Worm (Caenorhabditis elegans) whole organism, L3 larva: Measurements from ENCODE around the gene K04D7.6.

Experiments
- R02D3.7 ChIP-seq: fragments of 150-350 bp; optimal IDR thresholded peaks from 2 replicates; lab custom pipeline; 2014; ENCODE audit warnings: missing biosample characterization, missing genetic modification characterization
- ZK546.5 ChIP-seq: sonication (generic microtip); optimal IDR thresholded peaks from 2 replicates; lab custom pipeline; 2017; ENCODE audit warnings: missing biosample characterization, missing genetic modification characterization
- ama-1 ChIP-seq: fragments of 150-350 bp; optimal IDR thresholded peaks from 2 replicates; lab custom pipeline; 2018
- ceh-16 ChIP-seq: sonication (generic microtip); optimal IDR thresholded peaks from 2 replicates; lab custom pipeline; 2017; ENCODE audit warnings: missing biosample characterization, missing genetic modification characterization
- ceh-28 ChIP-seq: fragments of 150-350 bp; optimal IDR thresholded peaks from 2 replicates; lab custom pipeline; 2014; ENCODE audit warnings: missing biosample characterization, missing genetic modification reagents, missing genetic modification characterization
- ceh-82 ChIP-seq: fragments of 150-350 bp; optimal IDR thresholded peaks from 2 replicates; lab custom pipeline; 2014; ENCODE audit warnings: missing biosample characterization, missing genetic modification characterization
- daf-12 ChIP-seq: fragments of 150-350 bp; optimal IDR thresholded peaks from 2 replicates; lab custom pipeline; 2014; ENCODE audit warnings: missing biosample characterization, missing genetic modification reagents, missing genetic modification characterization
- egl-27 ChIP-seq: sonication (generic microtip); optimal IDR thresholded peaks from 4 replicates; lab custom pipeline; 2017; ENCODE audit warnings: missing biosample characterization, missing genetic modification reagents, missing genetic modification characterization
- egl-5 ChIP-seq: fragments of 150-350 bp; optimal IDR thresholded peaks from 2 replicates; lab custom pipeline; 2017; ENCODE audit warnings: missing biosample characterization, missing genetic modification reagents, missing genetic modification characterization, inconsistent platforms
- elt-1 ChIP-seq: fragments of 150-350 bp; optimal IDR thresholded peaks from 2 replicates; lab custom pipeline; 2014; ENCODE audit warnings: missing biosample characterization, missing genetic modification characterization
- elt-2 ChIP-seq: sonication (generic microtip); optimal IDR thresholded peaks from 2 replicates; lab custom pipeline; 2016; ENCODE audit warnings: missing genetic modification reagents, mild to moderate bottlenecking, missing genetic modification characterization, missing compliant biosample characterization
- eor-1 ChIP-seq, 2 experiments: fragments of 150-350 bp; optimal IDR thresholded peaks; 2 replicates each; lab custom pipeline; 2014 to 2018; ENCODE audit warnings: missing biosample characterization in 2 of 2, missing genetic modification characterization in 2 of 2
- fkh-10 ChIP-seq: sonication (generic microtip); optimal IDR thresholded peaks from 2 replicates; lab custom pipeline; 2017; ENCODE audit warnings: missing biosample characterization, missing genetic modification reagents, missing genetic modification characterization
- fkh-2 ChIP-seq: fragments of 150-350 bp; optimal IDR thresholded peaks from 2 replicates; lab custom pipeline; 2014; ENCODE audit warnings: missing biosample characterization, missing genetic modification reagents, missing genetic modification characterization
- fos-1 ChIP-seq: fragments of 150-350 bp; optimal IDR thresholded peaks from 2 replicates; lab custom pipeline; 2014; ENCODE audit warnings: missing biosample characterization, missing genetic modification characterization
- hmg-11 ChIP-seq: sonication (generic microtip); optimal IDR thresholded peaks from 2 replicates; lab custom pipeline; 2016; ENCODE audit warnings: missing genetic modification characterization, missing compliant biosample characterization
- jun-1 ChIP-seq: fragments of 150-350 bp; optimal IDR thresholded peaks from 2 replicates; lab custom pipeline; 2014; ENCODE audit warnings: missing biosample characterization, missing genetic modification reagents, missing genetic modification characterization
- lin-15B ChIP-seq: fragments of 150-350 bp; optimal IDR thresholded peaks from 2 replicates; lab custom pipeline; 2014; ENCODE audit warnings: missing biosample characterization, missing genetic modification characterization
- lin-39 ChIP-seq: fragments of 150-350 bp; optimal IDR thresholded peaks from 2 replicates; lab custom pipeline; 2018; ENCODE audit warnings: missing biosample characterization, missing genetic modification reagents, missing genetic modification characterization
- lsy-12 ChIP-seq: sonication (generic microtip); optimal IDR thresholded peaks from 2 replicates; lab custom pipeline; 2016; ENCODE audit warnings: mild to moderate bottlenecking, missing genetic modification characterization, missing compliant biosample characterization
- mdl-1 ChIP-seq: fragments of 150-350 bp; optimal IDR thresholded peaks from 2 replicates; lab custom pipeline; 2014; ENCODE audit warnings: missing biosample characterization, missing genetic modification characterization
- mml-1 ChIP-seq: fragments of 150-350 bp; sonication (generic microtip); optimal IDR thresholded peaks from 3 replicates; lab custom pipeline; 2014; ENCODE audit warnings: missing biosample characterization, missing genetic modification characterization
- nfya-1 ChIP-seq: sonication (generic microtip); optimal IDR thresholded peaks from 2 replicates; lab custom pipeline; 2017; ENCODE audit warnings: missing genetic modification characterization, mild to moderate bottlenecking, missing compliant biosample characterization, antibody characterized with exemption, moderate library complexity; ENCODE audit not compliant: insufficient read depth
- nhr-12 ChIP-seq: fragments of 150-350 bp; optimal IDR thresholded peaks from 2 replicates; lab custom pipeline; 2014; ENCODE audit warnings: missing biosample characterization, missing genetic modification characterization
- nhr-23 ChIP-seq: fragments of 150-350 bp; optimal IDR thresholded peaks from 2 replicates; lab custom pipeline; 2014; ENCODE audit warnings: missing biosample characterization, missing genetic modification reagents, missing genetic modification characterization
- nhr-237 ChIP-seq: fragments of 150-350 bp; optimal IDR thresholded peaks from 2 replicates; lab custom pipeline; 2014; ENCODE audit warnings: missing biosample characterization, missing genetic modification characterization
- nhr-25 ChIP-seq: sonication (generic microtip); optimal IDR thresholded peaks from 2 replicates; lab custom pipeline; 2017; ENCODE audit warnings: missing biosample characterization, missing genetic modification characterization
- nhr-28 ChIP-seq: fragments of 150-350 bp; optimal IDR thresholded peaks from 2 replicates; lab custom pipeline; 2014; ENCODE audit warnings: missing biosample characterization, missing genetic modification characterization
- nhr-43 ChIP-seq: sonication (generic microtip); optimal IDR thresholded peaks from 2 replicates; lab custom pipeline; 2016; ENCODE audit warnings: mild to moderate bottlenecking, missing genetic modification characterization, missing compliant biosample characterization; ENCODE audit not compliant: poor library complexity, severe bottlenecking
- nhr-67 ChIP-seq: fragments of 150-350 bp; optimal IDR thresholded peaks from 2 replicates; lab custom pipeline; 2014; ENCODE audit warnings: missing biosample characterization, missing genetic modification characterization
- nhr-77 ChIP-seq: fragments of 150-350 bp; optimal IDR thresholded peaks from 2 replicates; lab custom pipeline; 2014; ENCODE audit warnings: missing biosample characterization, missing genetic modification characterization
- pha-4 ChIP-seq: fragments of 150-350 bp; optimal IDR thresholded peaks from 2 replicates; lab custom pipeline; 2014; ENCODE audit warnings: missing biosample characterization, missing genetic modification reagents, missing genetic modification characterization
- pqm-1 ChIP-seq: fragments of 150-350 bp; optimal IDR thresholded peaks from 2 replicates; lab custom pipeline; 2017; ENCODE audit warnings: missing biosample characterization, missing genetic modification characterization, inconsistent platforms
- sea-2 ChIP-seq: fragments of 150-350 bp; sonication (generic microtip); optimal IDR thresholded peaks from 4 replicates; lab custom pipeline; 2014; ENCODE audit warnings: missing biosample characterization, missing genetic modification reagents, missing genetic modification characterization
- skn-1 ChIP-seq: fragments of 150-350 bp; optimal IDR thresholded peaks from 2 replicates; lab custom pipeline; 2014; ENCODE audit warnings: missing biosample characterization, missing genetic modification characterization
- snpc-4 ChIP-seq: fragments of 150-350 bp; optimal IDR thresholded peaks from 2 replicates; lab custom pipeline; 2014; ENCODE audit warnings: missing biosample characterization, missing genetic modification characterization
- tbx-2 ChIP-seq: sonication (generic microtip); optimal IDR thresholded peaks from 2 replicates; lab custom pipeline; 2016; ENCODE audit warnings: mild to moderate bottlenecking, missing genetic modification characterization, missing compliant biosample characterization
- unc-39 ChIP-seq: sonication (generic microtip); optimal IDR thresholded peaks from 4 replicates; lab custom pipeline; 2017; ENCODE audit warnings: missing biosample characterization, missing genetic modification characterization
- unc-62 ChIP-seq: fragments of 150-350 bp; sonication (generic microtip); optimal IDR thresholded peaks from 4 replicates; lab custom pipeline; 2014; ENCODE audit warnings: missing biosample characterization, missing genetic modification reagents, missing genetic modification characterization
- ztf-11 ChIP-seq: fragments of 150-350 bp; optimal IDR thresholded peaks from 2 replicates; lab custom pipeline; 2014; ENCODE audit warnings: missing biosample characterization, missing genetic modification characterization
- ztf-4 ChIP-seq: fragments of 150-350 bp; optimal IDR thresholded peaks from 2 replicates; lab custom pipeline; 2014; ENCODE audit warnings: missing biosample characterization, missing genetic modification characterization

Gene K04D7.6

ce11 chrIV:10223723-10224122, 17.6 kb upstream of the K04D7.6 start, which contains the start of gene nas-12:
TSS of gene nas-12 (plus strand) at chrIV:10224023.
- TF ChIP-seq ztf-4 (tag; lab: Kevin White, UChicago) (no peak), daf-12 (tag; lab: Kevin White, UChicago) (no peak), snpc-4 (no peak), mml-1 (tag; lab: Kevin White, UChicago) (no peak), R02D3.7 (tag; lab: Kevin White, UChicago) (no peak), ztf-11 (tag; lab: Kevin White, UChicago) (no peak), egl-27 (tag; lab: Kevin White, UChicago) (no peak), nhr-67 (tag; lab: Kevin White, UChicago) (no peak), ceh-82 (tag; lab: Kevin White, UChicago) (no peak), fkh-2 (tag; lab: Kevin White, UChicago) (no peak)
- TF ChIP-seq, all 47 proteins: peak for 0

ce11 chrIV:10222122-10222589, 16.1 kb upstream of the K04D7.6 start, which contains the start of gene C24F3.2:
TSS of gene C24F3.2 (plus strand) at chrIV:10222539.
- TF ChIP-seq hmg-11 (tag; lab: Kevin White, UChicago) (no peak), ama-1 (lab: Kevin White, UChicago) (no peak), lin-39 (tag; lab: Kevin White, UChicago) (peak; percentile 75), nhr-43 (no peak), sea-2 (GFP tag; lab: Kevin White, UChicago) (no peak), skn-1 (peak; percentile 19), mdl-1 (tag; lab: Kevin White, UChicago) (no peak), fos-1 (no peak), nhr-28 (tag; lab: Kevin White, UChicago) (no peak), lin-15B (peak; percentile 69), unc-62 (GFP tag; lab: Kevin White, UChicago) (peak; percentile 14), elt-2 (tag; lab: Kevin White, UChicago) (peak; percentile 35), lsy-12 (tag; lab: Kevin White, UChicago) (peak; percentile 70), elt-1 (tag; lab: Kevin White, UChicago) (no peak), pha-4 (tag; lab: Kevin White, UChicago) (peak; percentile 55), tbx-2 (tag; lab: Kevin White, UChicago) (peak; percentile 3), ceh-82 (tag; lab: Kevin White, UChicago) (no peak), egl-5 (tag; lab: Kevin White, UChicago) (peak; percentile 73), nhr-237 (tag; lab: Kevin White, UChicago) (no peak), jun-1 (peak; percentile 48), nhr-77 (tag; lab: Kevin White, UChicago) (no peak), egl-27 (tag; lab: Kevin White, UChicago) (no peak), nhr-23 (peak; percentile 89), pqm-1 (tag; lab: Kevin White, UChicago) (no peak), nhr-25 (tag; lab: Kevin White, UChicago) (peak; percentile 96), nfya-1 (tag; lab: Kevin White, UChicago) (peak; percentile 88), eor-1 (tag; optimal IDR thresholded peaks at IDR 0.05; lab: Kevin White, UChicago) (no peak), mml-1 (tag; lab: Kevin White, UChicago) (no peak), unc-39 (no peak), ZK546.5 (tag; lab: Kevin White, UChicago) (no peak), ztf-4 (tag; lab: Kevin White, UChicago) (no peak), fkh-10 (GFP tag; lab: Kevin White, UChicago) (peak; percentile 4), ztf-11 (tag; lab: Kevin White, UChicago) (no peak)

- TF ChIP-seq eor-1 (tag; optimal IDR thresholded peaks at IDR 0.05; lab: Kevin White, UChicago) = no peak
- no peak for TF ChIP-seq skn-1
- TF ChIP-seq elt-2 (tag; lab: Kevin White, UChicago) = no peak
- no peak for TF ChIP-seq ceh-28 (tag; lab: Kevin White, UChicago)
- no peak for TF ChIP-seq nhr-67 (tag; lab: Kevin White, UChicago)
- no peak for TF ChIP-seq fkh-10 (GFP tag; lab: Kevin White, UChicago)
- no peak for TF ChIP-seq ceh-82 (tag; lab: Kevin White, UChicago)
- no peak for TF ChIP-seq nhr-12 (tag; lab: Kevin White, UChicago)
- TF ChIP-seq ceh-16 (tag; lab: Kevin White, UChicago) = no peak
- TF ChIP-seq nhr-237 (tag; lab: Kevin White, UChicago) = no peak
- TF ChIP-seq elt-1 (tag; lab: Kevin White, UChicago) = no peak
- TF ChIP-seq fkh-2 (tag; lab: Kevin White, UChicago) = no peak
- TF ChIP-seq ZK546.5 (tag; lab: Kevin White, UChicago) = no peak
- TF ChIP-seq lsy-12 (tag; lab: Kevin White, UChicago) = no peak
Measured at ce11 chrIV:10221187-10221586, 15.1 kb upstream of the K04D7.6 start, which contains the start of gene tram-1. TSS of gene tram-1 (minus strand) at chrIV:10221287.
